Fruit fly (Drosophila melanogaster): ENCODE data around the gene nerfin-2.

nerfin-2 gene

dm6 chr3R:10048842-10049527 lies 21.9 kb upstream of the nerfin-2 start, which contains the start of gene ohgt:
Gene ohgt, plus strand, starts transcription at chr3R:10049199.
- no peak for TF ChIP-seq noc (tag; optimal IDR thresholded peaks at IDR 0.05)

DNA sequence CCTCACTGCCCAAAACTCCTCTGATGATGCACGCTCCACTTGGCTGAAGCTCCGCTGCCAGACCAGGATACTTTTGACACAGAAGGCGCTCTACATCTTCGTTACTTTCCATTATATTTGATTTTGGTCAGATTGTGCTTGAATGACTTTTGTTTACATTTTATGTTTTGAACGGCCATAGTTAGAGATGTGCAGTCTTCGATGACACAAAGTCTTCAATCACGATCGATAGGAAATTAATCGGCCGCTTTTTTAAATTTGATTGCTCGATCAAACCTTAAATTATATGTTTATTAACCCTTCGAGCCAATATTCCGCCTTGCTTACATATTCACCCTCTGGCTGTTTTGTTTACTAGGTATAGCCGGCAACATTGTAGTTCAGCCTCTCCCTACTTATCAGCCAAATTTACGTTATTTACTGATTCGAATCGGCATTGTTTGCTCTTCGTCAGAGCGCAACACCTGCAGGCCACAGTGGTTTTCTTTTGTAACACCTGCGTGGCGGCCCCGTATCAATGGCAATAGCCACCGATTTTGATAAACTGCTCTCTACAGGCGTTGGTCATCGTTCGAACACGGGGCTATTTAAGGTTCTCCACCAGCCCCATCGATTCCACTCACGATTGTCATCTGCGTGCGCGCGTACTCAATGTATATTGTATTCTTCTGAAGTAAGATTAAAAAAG lies 18.1 kb upstream of the nerfin-2 start, which contains the start of the genes Fancl and Npc2e:
Fancl (minus strand) TSS at position 175 of the 688 bp plus-strand sequence.
Npc2e (plus strand) TSS at position 638 of the 688 bp plus-strand sequence.
- no peak for TF ChIP-seq noc (tag; optimal IDR thresholded peaks at IDR 0.05)

DNA sequence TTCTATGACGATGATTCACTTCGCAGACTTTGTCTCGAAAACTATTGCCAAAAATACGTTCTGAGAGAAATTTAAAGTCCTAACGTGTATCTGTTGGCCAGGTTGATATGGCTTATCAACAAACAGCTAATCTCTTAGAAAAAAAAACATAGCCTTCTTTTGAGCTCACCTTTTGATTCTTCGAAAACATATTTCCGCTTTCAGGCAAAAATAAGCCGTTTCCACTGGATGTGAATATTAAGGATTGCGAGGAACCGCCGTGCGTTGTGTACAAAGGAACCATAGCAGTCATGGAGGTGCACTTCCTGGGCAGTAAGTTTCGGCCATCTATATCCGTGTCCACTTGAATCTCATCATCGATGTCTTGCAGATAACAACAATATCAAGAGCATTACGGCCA lies 17.4 kb upstream of the nerfin-2 start:
- TF ChIP-seq noc (tag; optimal IDR thresholded peaks at IDR 0.05): no peak

DNA sequence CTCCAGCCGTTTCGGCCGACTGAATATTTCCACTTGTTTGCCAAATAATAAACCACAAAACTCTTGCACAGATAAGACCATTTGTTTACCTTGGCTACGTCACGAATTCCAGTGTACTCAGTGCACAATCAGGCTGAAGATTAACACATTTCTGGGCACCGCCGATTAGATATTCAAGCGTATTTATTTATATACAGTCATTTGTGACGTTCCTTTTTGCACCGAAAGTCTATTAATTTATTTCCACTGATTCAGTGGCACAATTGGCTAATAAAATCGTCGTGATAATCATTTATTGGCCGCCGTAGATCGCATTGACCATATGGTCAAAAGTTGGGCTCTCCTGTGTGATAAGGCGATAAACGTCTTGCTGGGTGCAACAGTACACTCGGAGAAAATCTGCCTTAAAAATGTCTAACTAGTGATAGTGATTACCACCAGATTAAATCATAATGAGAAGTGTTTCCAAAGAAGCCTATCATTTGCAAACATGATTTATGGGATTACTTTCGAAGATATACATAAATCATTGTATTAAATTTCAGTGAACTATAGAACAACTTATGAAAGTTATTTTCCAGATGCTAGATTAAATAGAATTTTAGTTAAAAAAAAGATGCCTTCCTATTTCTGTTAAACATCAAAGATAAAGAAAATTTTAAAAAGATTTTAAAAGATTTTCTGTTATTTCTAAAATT lies 16.5 kb upstream of the nerfin-2 start:
- TF ChIP-seq noc (tag; optimal IDR thresholded peaks at IDR 0.05): peak; percentile 88

DNA sequence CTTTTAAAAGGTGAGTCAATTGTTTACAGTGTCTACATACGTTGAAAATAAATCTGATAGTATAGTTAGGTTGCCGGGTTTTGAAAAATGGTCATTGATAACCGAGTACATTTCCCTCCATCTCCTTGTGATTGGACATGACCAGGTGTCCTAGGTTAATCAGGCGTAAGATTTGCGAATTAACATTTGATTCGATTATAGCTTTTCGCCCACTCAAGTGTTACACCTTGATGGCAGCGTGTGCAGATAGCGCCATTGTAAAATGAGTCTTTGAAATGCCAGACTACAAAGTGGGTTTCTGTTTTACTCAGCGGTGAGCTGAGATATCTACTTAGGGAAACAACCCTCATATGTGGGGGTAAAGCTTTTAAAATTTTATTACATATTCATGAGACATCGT lies 15.9 kb upstream of the nerfin-2 start:
- no peak for TF ChIP-seq noc (tag; optimal IDR thresholded peaks at IDR 0.05)

DNA sequence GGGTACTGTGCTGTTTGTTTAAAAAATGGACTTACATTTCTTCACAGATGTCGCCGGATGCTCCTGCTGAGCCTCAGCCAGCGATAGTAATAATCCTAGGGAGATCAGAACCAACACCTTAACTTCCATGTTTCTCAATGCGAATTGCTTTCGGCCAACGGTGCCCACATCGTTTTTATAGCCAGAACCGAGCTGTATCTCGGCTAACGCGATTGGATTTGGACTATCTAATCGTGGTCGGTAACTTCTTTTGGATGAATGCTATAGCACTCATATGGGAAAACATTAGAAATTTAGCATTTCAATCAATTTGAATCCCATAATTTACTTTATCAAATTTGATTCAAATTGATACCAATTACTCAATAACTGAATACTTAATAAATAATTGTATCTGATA lies 15.0 kb upstream of the nerfin-2 start, which contains the start of gene Npc2d:
Npc2d (minus strand) TSS at position 133 of the 400 bp plus-strand sequence.
- no peak for TF ChIP-seq noc (tag; optimal IDR thresholded peaks at IDR 0.05)

DNA sequence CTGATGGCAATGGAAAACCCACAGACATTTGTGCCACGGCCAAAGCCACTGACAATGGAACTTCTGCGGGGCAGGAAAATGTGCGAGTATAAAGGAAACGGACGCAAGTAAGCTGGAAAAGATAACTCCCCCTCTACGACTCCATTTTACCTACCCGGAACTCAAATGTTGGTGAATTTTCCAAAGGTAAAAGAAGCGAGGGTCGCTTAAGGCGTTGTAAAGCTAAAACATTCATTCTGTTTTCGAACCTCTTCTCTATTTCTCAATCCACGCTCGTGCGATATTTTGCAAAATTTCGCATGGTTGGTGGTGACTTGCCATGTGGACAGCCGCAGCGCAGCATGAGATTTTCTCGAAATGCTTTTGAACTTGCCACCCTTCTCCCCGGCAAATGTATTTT lies 14.3 kb upstream of the nerfin-2 start:
- TF ChIP-seq noc (tag; optimal IDR thresholded peaks at IDR 0.05): no peak

DNA sequence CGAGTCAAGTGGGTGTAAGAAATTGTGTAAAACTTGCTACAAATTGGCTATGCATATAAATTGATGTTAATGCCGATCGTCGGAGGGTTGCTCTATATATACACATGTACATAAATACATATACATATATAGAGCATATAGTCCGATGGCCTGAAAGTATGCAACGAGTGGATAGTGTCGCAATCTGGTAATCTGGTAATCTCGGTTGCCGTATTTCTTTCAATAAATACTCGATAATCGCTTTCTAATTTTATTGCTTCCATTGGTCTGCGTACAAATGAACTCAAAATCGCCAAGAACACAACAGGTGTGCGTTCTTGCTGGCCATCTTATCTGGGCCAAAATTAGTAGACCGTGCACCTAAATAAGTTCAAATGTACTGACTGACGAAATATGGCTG lies 11.6 kb upstream of the nerfin-2 start:
- TF ChIP-seq noc (tag; optimal IDR thresholded peaks at IDR 0.05): peak; percentile 61

dm6 chr3R:10059952-10060351 lies 11.0 kb upstream of the nerfin-2 start, which contains the start of gene Npc2c:
Gene Npc2c, plus strand, starts transcription at chr3R:10060252.
- TF ChIP-seq noc (tag; optimal IDR thresholded peaks at IDR 0.05): no peak

DNA sequence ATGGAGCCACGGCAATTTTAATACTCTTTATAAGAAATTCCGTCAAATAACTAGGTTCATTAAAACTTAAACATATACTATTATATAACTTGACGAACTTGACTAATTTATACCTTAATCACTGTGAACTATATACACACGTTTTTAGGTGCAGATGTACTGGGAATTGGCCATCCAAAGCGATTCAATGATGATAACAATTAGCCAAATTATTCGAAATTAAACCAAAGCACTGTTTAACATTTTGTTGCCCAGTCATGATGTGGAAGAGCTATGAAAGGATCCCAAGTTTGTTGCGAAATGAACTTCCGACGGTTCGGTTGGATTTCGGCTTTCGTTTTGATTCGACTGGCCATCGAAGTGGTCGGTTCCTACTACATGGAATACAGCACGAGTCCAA lies 8.6 kb upstream of the nerfin-2 start, which contains the start of gene CG33630:
CG33630 (plus strand) TSS at position 301 of the 400 bp plus-strand sequence.
- TF ChIP-seq noc (tag; optimal IDR thresholded peaks at IDR 0.05): no peak

- TF ChIP-seq noc (tag; optimal IDR thresholded peaks at IDR 0.05): no peak
Measured at dm6 chr3R:10063707-10064106, 7.2 kb upstream of the nerfin-2 start, which contains the start of gene CG33631. Gene CG33631, plus strand, starts transcription at chr3R:10064007.

DNA sequence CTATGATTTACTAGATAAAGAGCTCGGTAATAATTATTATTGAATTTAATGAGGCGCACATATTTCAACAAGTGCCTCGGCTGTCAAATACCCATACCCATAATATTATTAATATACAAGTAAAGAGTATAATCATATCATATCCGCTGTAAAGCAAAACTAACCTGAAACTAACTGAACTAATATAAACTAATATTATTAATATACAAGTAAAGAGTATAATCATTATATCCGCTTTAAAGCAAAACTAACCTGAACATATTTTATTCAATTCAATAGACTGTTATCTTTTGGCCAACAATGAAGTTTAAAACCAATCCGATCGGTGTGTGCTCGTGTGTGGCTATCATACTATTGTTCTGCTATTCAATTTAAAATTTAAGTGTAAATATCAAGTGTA lies 4.4 kb upstream of the nerfin-2 start, which contains the start of gene CG33783:
CG33783 (plus strand) TSS at position 301 of the 400 bp plus-strand sequence.
- TF ChIP-seq noc (tag; optimal IDR thresholded peaks at IDR 0.05): no peak

- TF ChIP-seq noc (tag; optimal IDR thresholded peaks at IDR 0.05): no peak
Measured at dm6 chr3R:10067605-10068004, 3.3 kb upstream of the nerfin-2 start, which contains the start of gene CG33784. Gene CG33784, plus strand, starts transcription at chr3R:10067905.

- TF ChIP-seq noc (tag; optimal IDR thresholded peaks at IDR 0.05): no peak
Measured at dm6 chr3R:10068780-10069179, 2.1 kb upstream of the nerfin-2 start.

dm6 chr3R:10070195-10070594 lies 722 bp upstream of the nerfin-2 start:
- TF ChIP-seq noc (tag; optimal IDR thresholded peaks at IDR 0.05): no peak

- TF ChIP-seq noc (tag; optimal IDR thresholded peaks at IDR 0.05): no peak
Measured at dm6 chr3R:10075323-10075788, 4.4 kb downstream of the nerfin-2 start, which contains the start of gene Alp13. Gene Alp13, minus strand, starts transcription at chr3R:10075373.
